Worm (Caenorhabditis elegans) whole organism, L1 larva: ENCODE results near the gene cyp-29A4.
A peak's percentile ranks its signal among the peaks of the same experiment; 100 is the strongest.

ENCODE experiments used
- C04F5.9 ChIP-seq: sonication (generic microtip); optimal IDR thresholded peaks from 2 replicates; lab custom pipeline; 2016; ENCODE audit warnings: missing genetic modification characterization, missing compliant biosample characterization
- C16A3.4 ChIP-seq: fragments of 150-350 bp; optimal IDR thresholded peaks from 2 replicates; lab custom pipeline; 2014; ENCODE audit warnings: missing biosample characterization, missing genetic modification characterization
- C34B4.2 ChIP-seq: sonication (generic microtip); optimal IDR thresholded peaks from 2 replicates; lab custom pipeline; 2017; ENCODE audit warnings: mild to moderate bottlenecking, missing genetic modification characterization, missing compliant biosample characterization
- Y116A8C.19 ChIP-seq: sonication (generic microtip); optimal IDR thresholded peaks from 2 replicates; lab custom pipeline; 2016; ENCODE audit warnings: missing compliant biosample characterization, missing genetic modification characterization, borderline replicate concordance
- aha-1 ChIP-seq: fragments of 150-350 bp; optimal IDR thresholded peaks from 2 replicates; lab custom pipeline; 2014; ENCODE audit warnings: missing biosample characterization, missing genetic modification characterization
- alr-1 ChIP-seq: fragments of 200-800 bp; sonication (Bioruptor generic); optimal IDR thresholded peaks from 2 replicates; lab custom pipeline; 2018; ENCODE audit warnings: borderline replicate concordance, mild to moderate bottlenecking, missing genetic modification characterization, missing compliant biosample characterization
- blmp-1 ChIP-seq: fragments of 150-350 bp; optimal IDR thresholded peaks from 2 replicates; lab custom pipeline; 2014; ENCODE audit warnings: missing biosample characterization, missing genetic modification characterization
- ces-1 ChIP-seq: fragments of 150-350 bp; optimal IDR thresholded peaks from 2 replicates; lab custom pipeline; 2014; ENCODE audit warnings: missing biosample characterization, missing genetic modification reagents, missing genetic modification characterization
- dpl-1 ChIP-seq, 3 experiments: fragments of 150-350 bp in 2 of 3; sonication (generic microtip) in 1 of 3; optimal IDR thresholded peaks; 2 replicates each; lab custom pipeline; 2014 to 2017; ENCODE audit warnings: missing biosample characterization in 3 of 3, missing genetic modification characterization in 3 of 3, missing genetic modification reagents in 3 of 3
- efl-1 ChIP-seq, 4 experiments: fragments of 150-350 bp; optimal IDR thresholded peaks in 3 of 4; peaks in 1 of 4; 1 replicate in 1 of 4; 2 replicates in 3 of 4; lab custom pipeline; 2014; ENCODE audit warnings: missing biosample characterization in 2 of 4, missing genetic modification characterization in 2 of 4, missing genetic modification reagents in 2 of 4
- egl-27 ChIP-seq, 2 experiments: fragments of 150-350 bp in 1 of 2; sonication (generic microtip); optimal IDR thresholded peaks; 3 replicates each; lab custom pipeline; 2017 to 2018; ENCODE audit warnings: missing biosample characterization in 2 of 2, missing genetic modification characterization in 2 of 2, missing genetic modification reagents in 2 of 2
- elt-3 ChIP-seq, 6 experiments: fragments of 150-350 bp in 1 of 6; sonication (generic microtip); optimal IDR thresholded peaks; 2 replicates each; lab custom pipeline; 2017 to 2018; ENCODE audit warnings: missing biosample characterization in 6 of 6, missing genetic modification characterization in 6 of 6, inconsistent platforms in 1 of 6
- fkh-10 ChIP-seq: sonication (generic microtip); optimal IDR thresholded peaks from 2 replicates; lab custom pipeline; 2017; ENCODE audit warnings: missing biosample characterization, missing genetic modification reagents, missing genetic modification characterization
- fos-1 ChIP-seq: fragments of 150-350 bp; optimal IDR thresholded peaks from 2 replicates; lab custom pipeline; 2014; ENCODE audit warnings: missing biosample characterization, missing genetic modification characterization
- grh-1 ChIP-seq: fragments of 200-800 bp; sonication (Bioruptor generic); IDR thresholded peaks from 2 replicates; pipeline ENCODE4 v1.3.6; 2022; ENCODE audit warnings: missing genetic modification reagents, missing genetic modification characterization, missing compliant biosample characterization
- hlh-4 ChIP-seq: sonication (generic microtip); optimal IDR thresholded peaks from 2 replicates; lab custom pipeline; 2016; ENCODE audit warnings: mild to moderate bottlenecking, missing genetic modification characterization, missing compliant biosample characterization
- irx-1 ChIP-seq: sonication (generic microtip); optimal IDR thresholded peaks from 2 replicates; lab custom pipeline; 2016; ENCODE audit warnings: missing genetic modification characterization, missing compliant biosample characterization
- jun-1 ChIP-seq: fragments of 150-350 bp; optimal IDR thresholded peaks from 2 replicates; lab custom pipeline; 2014; ENCODE audit warnings: missing biosample characterization, missing genetic modification reagents, missing genetic modification characterization
- lin-14 ChIP-seq: fragments of 200-800 bp; sonication (Bioruptor generic); optimal IDR thresholded peaks from 2 replicates; lab custom pipeline; 2018; ENCODE audit warnings: mild to moderate bottlenecking, missing genetic modification characterization, moderate library complexity, missing compliant biosample characterization
- lin-15B ChIP-seq: fragments of 150-350 bp; sonication (generic microtip); optimal IDR thresholded peaks from 3 replicates; lab custom pipeline; 2014; ENCODE audit warnings: missing biosample characterization, missing genetic modification characterization
- lin-35 ChIP-seq, 2 experiments: fragments of 150-350 bp; optimal IDR thresholded peaks; 2 replicates each; lab custom pipeline; 2014; ENCODE audit warnings: missing biosample characterization in 2 of 2, missing genetic modification characterization in 2 of 2, missing genetic modification reagents in 2 of 2
- lsy-2 ChIP-seq, 2 experiments: fragments of 150-350 bp; optimal IDR thresholded peaks; 2 replicates each; lab custom pipeline; 2014; ENCODE audit warnings: missing biosample characterization in 2 of 2, missing genetic modification characterization in 2 of 2
- mdl-1 ChIP-seq, 2 experiments: fragments of 150-350 bp; optimal IDR thresholded peaks; 2 replicates each; lab custom pipeline; 2014 to 2017; ENCODE audit warnings: missing biosample characterization in 2 of 2, missing genetic modification characterization in 2 of 2, inconsistent platforms in 1 of 2
- mep-1 ChIP-seq: fragments of 150-350 bp; optimal IDR thresholded peaks from 2 replicates; lab custom pipeline; 2014; ENCODE audit warnings: missing biosample characterization, missing genetic modification characterization
- nhr-12 ChIP-seq: sonication (generic microtip); optimal IDR thresholded peaks from 2 replicates; lab custom pipeline; 2017; ENCODE audit warnings: missing biosample characterization, missing genetic modification characterization
- nhr-19 ChIP-seq: fragments of 200-800 bp; sonication (Bioruptor generic); conservative IDR thresholded peaks from 2 replicates; pipeline ENCODE4 v1.3.6; 2022; ENCODE audit warnings: missing genetic modification characterization, missing compliant biosample characterization
- nhr-20 ChIP-seq: sonication (generic microtip); optimal IDR thresholded peaks from 2 replicates; lab custom pipeline; 2016; ENCODE audit warnings: mild to moderate bottlenecking, missing genetic modification characterization, missing compliant biosample characterization
- nhr-71 ChIP-seq: sonication (generic microtip); optimal IDR thresholded peaks from 2 replicates; lab custom pipeline; 2016; ENCODE audit warnings: mild to moderate bottlenecking, missing genetic modification characterization, moderate library complexity, missing compliant biosample characterization
- nhr-84 ChIP-seq: sonication (generic microtip); optimal IDR thresholded peaks from 2 replicates; lab custom pipeline; 2017; ENCODE audit warnings: missing biosample characterization, missing genetic modification characterization
- nhr-85 ChIP-seq: sonication (generic microtip); peaks from one replicate; lab custom pipeline; 2016; ENCODE audit warnings: missing genetic modification characterization, inconsistent platforms, missing compliant biosample characterization
- nhr-90 ChIP-seq: sonication (generic microtip); optimal IDR thresholded peaks from 2 replicates; lab custom pipeline; 2016; ENCODE audit warnings: mild to moderate bottlenecking, missing genetic modification characterization, missing compliant biosample characterization; ENCODE audit not compliant: poor library complexity
- pax-3 ChIP-seq: fragments of 200-800 bp; sonication (Bioruptor generic); optimal IDR thresholded peaks from 2 replicates; lab custom pipeline; 2018; ENCODE audit warnings: mild to moderate bottlenecking, missing genetic modification characterization, moderate library complexity, missing compliant biosample characterization
- skn-1 ChIP-seq: fragments of 150-350 bp; optimal IDR thresholded peaks from 2 replicates; lab custom pipeline; 2014; ENCODE audit warnings: missing biosample characterization, missing genetic modification characterization
- snpc-4 ChIP-seq: fragments of 150-350 bp; optimal IDR thresholded peaks from 2 replicates; lab custom pipeline; 2014; ENCODE audit warnings: missing biosample characterization, missing genetic modification characterization
- snu-23 ChIP-seq: sonication (generic microtip); optimal IDR thresholded peaks from 2 replicates; lab custom pipeline; 2016; ENCODE audit warnings: missing genetic modification characterization, missing compliant biosample characterization
- tbx-2 ChIP-seq: sonication (generic microtip); optimal IDR thresholded peaks from 2 replicates; lab custom pipeline; 2016; ENCODE audit warnings: missing genetic modification characterization, missing compliant biosample characterization
- unc-98 ChIP-seq: fragments of 200-800 bp; sonication (Bioruptor generic); IDR thresholded peaks from 2 replicates; pipeline ENCODE4 v1.3.6; 2022; ENCODE audit warnings: missing genetic modification characterization, missing compliant biosample characterization
- xbp-1 ChIP-seq: sonication (generic microtip); optimal IDR thresholded peaks from 2 replicates; lab custom pipeline; 2016; ENCODE audit warnings: missing genetic modification characterization, missing compliant biosample characterization

Gene cyp-29A4

DNA sequence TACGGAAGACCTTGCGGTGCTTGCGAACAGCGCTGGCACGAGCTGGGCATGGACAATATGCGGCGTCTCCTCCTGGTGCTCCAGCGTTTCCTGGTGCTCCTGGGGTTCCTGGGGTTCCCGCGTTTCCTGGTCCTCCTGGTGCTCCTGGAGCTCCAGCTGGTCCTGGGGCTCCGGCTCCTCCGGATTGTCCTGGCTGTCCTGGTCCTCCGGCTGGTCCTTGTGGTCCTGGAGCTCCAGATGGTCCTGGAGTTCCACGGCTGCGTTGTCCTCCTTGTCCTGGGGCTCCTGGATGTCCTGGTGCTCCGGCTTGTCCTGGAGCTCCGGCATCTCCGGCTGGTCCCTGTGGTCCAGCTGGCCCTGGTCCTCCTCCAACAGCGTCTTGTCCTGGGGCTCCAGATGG, 22.2 kb upstream of the cyp-29A4 start:
- no peak for TF ChIP-seq snpc-4
- TF ChIP-seq lsy-2 (tag; optimal IDR thresholded peaks at IDR 0.05; lab: Kevin White, UChicago) = no peak
- TF ChIP-seq xbp-1 (tag; lab: Kevin White, UChicago) = no peak

DNA sequence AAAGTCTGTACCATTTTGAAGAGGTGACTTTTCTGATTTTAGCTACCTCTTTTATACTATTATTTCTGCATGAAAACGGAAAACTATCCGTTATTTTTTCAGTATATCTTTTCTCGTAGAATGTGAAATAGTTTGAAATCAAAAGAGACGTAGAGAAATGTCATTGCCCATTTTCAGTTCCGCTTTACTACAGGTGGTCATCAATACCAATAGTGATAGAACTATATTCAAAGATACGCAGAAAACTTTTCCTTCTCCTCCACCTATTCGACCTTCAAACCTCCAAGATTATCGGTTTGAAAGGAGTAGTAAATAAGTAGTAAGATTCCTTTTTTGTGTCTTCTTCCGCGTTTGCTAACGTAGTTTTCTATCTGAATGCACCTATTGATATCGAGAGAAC, 21.2 kb upstream of the cyp-29A4 start, which contains the start of gene col-147:
col-147 (minus strand) TSS at position 26 of the 400 bp plus-strand sequence.
- TF ChIP-seq fos-1 (peak; percentile 1), nhr-20 (tag; lab: Kevin White, UChicago) (peak; percentile 70), mep-1 (tag; lab: Kevin White, UChicago) (peak; percentile 39), irx-1 (tag; lab: Kevin White, UChicago) (peak; percentile 3), tbx-2 (tag; lab: Kevin White, UChicago) (peak; percentile 22), nhr-12 (no peak), alr-1 (tag; lab: Kevin White, UChicago) (no peak), pax-3 (tag; lab: Kevin White, UChicago) (no peak), nhr-84 (no peak), lsy-2 (tag; optimal IDR thresholded peaks at IDR 0.05; lab: Kevin White, UChicago) (no peak), skn-1 (tag; lab: Kevin White, UChicago) (no peak), lin-35 (GFP tag; optimal IDR thresholded peaks at IDR 0.05; lab: Kevin White, UChicago) (peak in 1 of 2 experiments; percentile 43), C04F5.9 (no peak), blmp-1 (tag; lab: Kevin White, UChicago) (peak; percentile 66), snu-23 (GFP tag; lab: Kevin White, UChicago) (peak; percentile 70), elt-3 (tag; optimal IDR thresholded peaks at IDR 0.05; lab: Kevin White, UChicago) (peak in 5 of 6 experiments; percentile 10 to 93 (median 74)), nhr-71 (tag; lab: Kevin White, UChicago) (peak; percentile 47), nhr-90 (tag; lab: Kevin White, UChicago) (peak; percentile 48), grh-1 (no peak), efl-1 (optimal IDR thresholded peaks at IDR 0.05; lab: Kevin White, UChicago) (peak in 1 of 2 experiments; percentile 2), efl-1 (GFP tag; optimal IDR thresholded peaks at IDR 0.05 in 1 of 2; lab: Kevin White, UChicago) (no peak), lin-14 (peak; percentile 88), nhr-85 (tag; lab: Kevin White, UChicago) (peak; percentile 91), nhr-19 (peak; percentile 30)

DNA sequence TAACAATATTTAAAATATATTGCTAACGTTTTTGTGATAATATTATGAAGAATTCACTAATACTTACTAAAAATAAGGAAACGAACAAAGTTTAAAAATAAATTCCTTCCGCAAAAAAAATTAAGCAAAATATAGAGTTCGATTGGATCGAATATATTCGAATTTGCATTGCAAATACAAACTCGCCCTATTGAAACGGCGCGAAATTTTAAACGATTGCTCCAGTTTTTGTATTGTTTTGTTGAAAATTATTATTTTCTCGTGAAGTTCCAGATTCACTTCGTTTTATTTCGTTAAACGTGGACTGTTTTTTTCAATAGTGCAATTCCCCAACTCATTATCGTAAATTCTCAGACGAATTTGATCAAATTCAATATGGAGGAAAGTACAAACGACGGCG, 9.0 kb upstream of the cyp-29A4 start, which contains the start of the genes atl-1 and hcp-2:
atl-1 (minus strand) TSS at position 89 of the 400 bp plus-strand sequence.
hcp-2 (plus strand) TSS at position 353 of the 400 bp plus-strand sequence.
- TF ChIP-seq lin-15B (tag; lab: Kevin White, UChicago) = peak; percentile 11
- TF ChIP-seq dpl-1 (GFP tag; optimal IDR thresholded peaks at IDR 0.05; lab: Kevin White, UChicago) = peak; percentile 50 to 82 (median 70)
- peak; percentile 69 to 83 for TF ChIP-seq efl-1 (optimal IDR thresholded peaks at IDR 0.05; lab: Kevin White, UChicago)
- peak; percentile 78 to 97 for TF ChIP-seq efl-1 (GFP tag; optimal IDR thresholded peaks at IDR 0.05 in 1 of 2; lab: Kevin White, UChicago)
- no peak for TF ChIP-seq egl-27 (tag; optimal IDR thresholded peaks at IDR 0.05; lab: Kevin White, UChicago)
- no peak for TF ChIP-seq nhr-85 (tag; lab: Kevin White, UChicago)
- TF ChIP-seq hlh-4 (tag; lab: Kevin White, UChicago) = no peak
- no peak for TF ChIP-seq fkh-10 (GFP tag; lab: Kevin White, UChicago)
- no peak for TF ChIP-seq aha-1 (tag; lab: Kevin White, UChicago)
- no peak for TF ChIP-seq unc-98 (GFP tag; lab: Robert Waterston, UW)
- TF ChIP-seq Y116A8C.19 (tag; lab: Kevin White, UChicago) = no peak
- no peak for TF ChIP-seq jun-1
- TF ChIP-seq lin-35 (GFP tag; optimal IDR thresholded peaks at IDR 0.05; lab: Kevin White, UChicago) = peak; percentile 49 to 87
- no peak for TF ChIP-seq mdl-1 (tag; optimal IDR thresholded peaks at IDR 0.05; lab: Kevin White, UChicago)
- peak; percentile 9 for TF ChIP-seq C16A3.4 (tag; lab: Kevin White, UChicago)
- no peak for TF ChIP-seq ces-1
- TF ChIP-seq C34B4.2 (tag; lab: Kevin White, UChicago) = no peak
- no peak for TF ChIP-seq mep-1 (tag; lab: Kevin White, UChicago)
